Fruit fly (Drosophila melanogaster) whole organism, embryonic: Measurements from ENCODE around the gene hdly.
A peak's percentile ranks its signal among the peaks of the same experiment; 100 is the strongest.

Source experiments
- Asciz ChIP-seq: fragments of 200-800 bp; sonication (Bioruptor generic); optimal IDR thresholded peaks from 2 replicates; lab custom pipeline; 2017; ENCODE audit warnings: missing biosample characterization, mild to moderate bottlenecking, missing genetic modification characterization, missing genetic modification reagents
- Bgb ChIP-seq: fragments of 200-800 bp; sonication (Bioruptor generic); IDR thresholded peaks from 2 replicates; pipeline ENCODE4 v1.3.6; 2022; ENCODE audit warnings: missing biosample characterization, missing genetic modification characterization; ENCODE audit not compliant: partially characterized antibody
- CG10543 ChIP-seq: fragments of 200-800 bp; sonication (Bioruptor generic); optimal IDR thresholded peaks from 3 replicates; lab custom pipeline; 2017; ENCODE audit warnings: missing biosample characterization, mild to moderate bottlenecking, missing genetic modification characterization, moderate library complexity
- CG10979 ChIP-seq: fragments of 200-800 bp; sonication (Bioruptor generic); optimal IDR thresholded peaks from 2 replicates; lab custom pipeline; 2018; ENCODE audit warnings: missing biosample characterization, mild to moderate bottlenecking, missing genetic modification characterization, moderate library complexity
- CG11456 ChIP-seq: fragments of 200-800 bp; sonication (Bioruptor generic); IDR thresholded peaks from 3 replicates; pipeline ENCODE4 v1.3.6; 2022; ENCODE audit warnings: missing biosample characterization, missing genetic modification characterization
- CG15011 ChIP-seq: fragments of 200-800 bp; sonication (Bioruptor generic); optimal IDR thresholded peaks from 3 replicates; lab custom pipeline; 2018; ENCODE audit warnings: missing biosample characterization, mild to moderate bottlenecking, missing genetic modification characterization
- CG15269 ChIP-seq: fragments of 200-800 bp; sonication (Bioruptor generic); optimal IDR thresholded peaks from 2 replicates; lab custom pipeline; 2018; ENCODE audit warnings: missing biosample characterization, mild to moderate bottlenecking, missing genetic modification characterization, moderate library complexity
- CG17361 ChIP-seq: fragments of 200-800 bp; sonication (Bioruptor generic); IDR thresholded peaks from 3 replicates; pipeline ENCODE4 v1.3.6; 2022; ENCODE audit warnings: missing biosample characterization, missing genetic modification characterization
- CG18262 ChIP-seq: fragments of 200-800 bp; optimal IDR thresholded peaks from 3 replicates; lab custom pipeline; 2019; ENCODE audit warnings: missing biosample characterization, mild to moderate bottlenecking, missing genetic modification characterization, moderate library complexity
- CG30403 ChIP-seq: fragments of 200-800 bp; sonication (Bioruptor generic); optimal IDR thresholded peaks from 3 replicates; lab custom pipeline; 2016; ENCODE audit warnings: missing biosample characterization, missing genetic modification characterization
- CG31441 ChIP-seq: fragments of 200-800 bp; sonication (Bioruptor generic); IDR thresholded peaks from 2 replicates; pipeline ENCODE4 v1.3.6; 2022; ENCODE audit warnings: missing biosample characterization, missing genetic modification characterization
- CG3281 ChIP-seq: fragments of 200-800 bp; sonication (Bioruptor generic); optimal IDR thresholded peaks from 3 replicates; lab custom pipeline; 2017; ENCODE audit warnings: missing biosample characterization, mild to moderate bottlenecking, missing genetic modification characterization
- CG34376 ChIP-seq: fragments of 200-800 bp; sonication (Bioruptor generic); optimal IDR thresholded peaks from 2 replicates; lab custom pipeline; 2018; ENCODE audit warnings: missing biosample characterization, mild to moderate bottlenecking, missing genetic modification characterization
- CG42726 ChIP-seq: fragments of 200-800 bp; sonication (Bioruptor generic); IDR thresholded peaks from 2 replicates; pipeline ENCODE4 v1.3.6; 2022; ENCODE audit warnings: missing biosample characterization, missing genetic modification characterization; ENCODE audit not compliant: partially characterized antibody
- CG4328 ChIP-seq: fragments of 200-800 bp; sonication (Bioruptor generic); optimal IDR thresholded peaks from 3 replicates; lab custom pipeline; 2017; ENCODE audit warnings: missing biosample characterization, missing genetic modification reagents, missing genetic modification characterization
- CG43689 ChIP-seq: fragments of 200-800 bp; sonication (Bioruptor generic); IDR thresholded peaks from 2 replicates; pipeline ENCODE4 v1.3.6; 2022; ENCODE audit warnings: missing biosample characterization, missing genetic modification characterization
- CG4424 ChIP-seq: fragments of 200-800 bp; sonication (Bioruptor generic); optimal IDR thresholded peaks from 3 replicates; lab custom pipeline; 2016; ENCODE audit warnings: missing biosample characterization, missing genetic modification characterization
- CG6854 ChIP-seq: fragments of 200-800 bp; sonication (Bioruptor generic); optimal IDR thresholded peaks from 3 replicates; lab custom pipeline; 2017; ENCODE audit warnings: missing biosample characterization, mild to moderate bottlenecking, missing genetic modification characterization
- CG7556 ChIP-seq: fragments of 200-800 bp; sonication (Bioruptor generic); optimal IDR thresholded peaks from 2 replicates; lab custom pipeline; 2017; ENCODE audit warnings: missing biosample characterization, mild to moderate bottlenecking, missing genetic modification characterization
- D19B ChIP-seq: fragments of 200-800 bp; sonication (Bioruptor generic); optimal IDR thresholded peaks from 2 replicates; lab custom pipeline; 2017; ENCODE audit warnings: missing biosample characterization, mild to moderate bottlenecking, missing genetic modification characterization
- E2f2 ChIP-seq: fragments of 200-800 bp; sonication (Bioruptor generic); IDR thresholded peaks from 2 replicates; pipeline ENCODE4 v1.3.6; 2022; ENCODE audit warnings: missing biosample characterization, missing genetic modification characterization
- Fer3 ChIP-seq: fragments of 200-800 bp; sonication (Bioruptor generic); optimal IDR thresholded peaks from 2 replicates; lab custom pipeline; 2018; ENCODE audit warnings: missing biosample characterization, mild to moderate bottlenecking, missing genetic modification characterization, moderate library complexity
- HLH54F ChIP-seq: fragments of 200-800 bp; sonication (Bioruptor generic); optimal IDR thresholded peaks from 3 replicates; lab custom pipeline; 2016; ENCODE audit warnings: missing biosample characterization, missing genetic modification characterization
- Pdp1 ChIP-seq, 2 experiments: fragments of 200-800 bp; sonication (Bioruptor generic); optimal IDR thresholded peaks; 3 replicates each; lab custom pipeline; 2016; ENCODE audit warnings: missing biosample characterization in 2 of 2, missing genetic modification characterization in 2 of 2, mild to moderate bottlenecking in 1 of 2, moderate library complexity in 1 of 2
- Ssrp ChIP-seq: fragments of 200-800 bp; sonication (Bioruptor generic); optimal IDR thresholded peaks from 2 replicates; lab custom pipeline; 2018; ENCODE audit warnings: missing biosample characterization, mild to moderate bottlenecking, missing genetic modification characterization, moderate library complexity
- Usf ChIP-seq: fragments of 200-800 bp; sonication (Bioruptor generic); optimal IDR thresholded peaks from 2 replicates; lab custom pipeline; 2017; ENCODE audit warnings: missing genotype, missing biosample characterization, missing genetic modification characterization
- Xbp1 ChIP-seq: fragments of 200-800 bp; sonication (Bioruptor generic); optimal IDR thresholded peaks from 3 replicates; lab custom pipeline; 2016; ENCODE audit warnings: missing biosample characterization, mild to moderate bottlenecking, missing genetic modification characterization
- Xrp1 ChIP-seq: fragments of 200-800 bp; sonication (Bioruptor generic); IDR thresholded peaks from 2 replicates; pipeline ENCODE4 v1.3.6; 2022; ENCODE audit warnings: missing biosample characterization, missing genetic modification characterization
- abd-A ChIP-seq: fragments of 200-800 bp; sonication (Bioruptor generic); optimal IDR thresholded peaks from 3 replicates; lab custom pipeline; 2019; ENCODE audit warnings: missing biosample characterization, mild to moderate bottlenecking, missing genetic modification characterization, moderate library complexity
- bsh ChIP-seq, 2 experiments: fragments of 200-800 bp; sonication (Bioruptor generic); optimal IDR thresholded peaks; 2 replicates each; lab custom pipeline; 2017 to 2018; ENCODE audit warnings: mild to moderate bottlenecking in 2 of 2, missing biosample characterization in 2 of 2, missing genetic modification characterization in 2 of 2, moderate library complexity in 1 of 2
- chm ChIP-seq: fragments of 200-800 bp; sonication (Bioruptor generic); IDR thresholded peaks from 2 replicates; pipeline ENCODE4 v1.3.6; 2022; ENCODE audit warnings: missing biosample characterization, missing genetic modification characterization
- ci ChIP-seq: fragments of 200-800 bp; sonication (Bioruptor generic); IDR thresholded peaks from 3 replicates; pipeline ENCODE4 v1.3.6; 2022; ENCODE audit warnings: missing biosample characterization, missing genetic modification characterization
- dati ChIP-seq: fragments of 200-800 bp; sonication (Bioruptor generic); IDR thresholded peaks from 2 replicates; pipeline ENCODE4 v1.3.6; 2022; ENCODE audit warnings: missing biosample characterization, missing genetic modification characterization
- fd3F ChIP-seq: fragments of 200-800 bp; sonication (Bioruptor generic); optimal IDR thresholded peaks from 2 replicates; lab custom pipeline; 2018; ENCODE audit warnings: missing biosample characterization, mild to moderate bottlenecking, missing genetic modification characterization, moderate library complexity
- gsb ChIP-seq: fragments of 200-800 bp; sonication (Bioruptor generic); IDR thresholded peaks from 2 replicates; pipeline ENCODE4 v1.3.6; 2022; ENCODE audit warnings: missing biosample characterization, missing genetic modification characterization
- knrl ChIP-seq: fragments of 200-800 bp; sonication (Bioruptor generic); IDR thresholded peaks from 3 replicates; pipeline ENCODE4 v1.3.6; 2022; ENCODE audit warnings: missing biosample characterization, missing genetic modification characterization; ENCODE audit not compliant: partially characterized antibody
- lbe ChIP-seq: fragments of 200-800 bp; sonication (Bioruptor generic); optimal IDR thresholded peaks from 2 replicates; lab custom pipeline; 2016; ENCODE audit warnings: missing biosample characterization, mild to moderate bottlenecking, missing genetic modification characterization
- lola ChIP-seq, 3 experiments: fragments of >200 bp in 2 of 3; fragments of 200-800 bp in 1 of 3; sonication (Bioruptor generic) in 1 of 3; optimal IDR thresholded peaks; 2 replicates each; lab custom pipeline; 2017 to 2019; ENCODE audit warnings: missing biosample characterization in 3 of 3, missing genetic modification characterization in 3 of 3, mild to moderate bottlenecking in 1 of 3, moderate library complexity in 1 of 3
- odd ChIP-seq: fragments of 200-800 bp; sonication (Bioruptor generic); optimal IDR thresholded peaks from 2 replicates; lab custom pipeline; 2017; ENCODE audit warnings: missing biosample characterization, mild to moderate bottlenecking, missing genetic modification characterization
- otp ChIP-seq: fragments of 200-800 bp; sonication (Bioruptor generic); IDR thresholded peaks from 3 replicates; pipeline ENCODE4, ENCODE4 v1.3.6; 2022; ENCODE audit warnings: missing biosample characterization, missing genetic modification characterization
- pfk ChIP-seq: fragments of 200-800 bp; sonication (Bioruptor generic); optimal IDR thresholded peaks from 2 replicates; lab custom pipeline; 2018; ENCODE audit warnings: missing biosample characterization, mild to moderate bottlenecking, missing genetic modification characterization, moderate library complexity
- pnt ChIP-seq: fragments of 200-800 bp; sonication (Bioruptor generic); optimal IDR thresholded peaks from 3 replicates; lab custom pipeline; 2016; ENCODE audit warnings: missing biosample characterization, missing genetic modification characterization
- psq ChIP-seq: fragments of 200-800 bp; sonication (Bioruptor generic); optimal IDR thresholded peaks from 2 replicates; lab custom pipeline; 2017; ENCODE audit warnings: missing biosample characterization, missing genetic modification characterization
- row ChIP-seq: fragments of 200-800 bp; sonication (Bioruptor generic); IDR thresholded peaks from 3 replicates; pipeline ENCODE4 v1.3.6; 2022; ENCODE audit warnings: missing biosample characterization, missing genetic modification characterization
- sob ChIP-seq: fragments of 200-800 bp; sonication (Bioruptor generic); IDR thresholded peaks from 2 replicates; pipeline ENCODE4 v1.3.6; 2022; ENCODE audit warnings: missing biosample characterization, missing genetic modification characterization
- tgo ChIP-seq: fragments of 200-800 bp; sonication (Bioruptor generic); IDR thresholded peaks from 3 replicates; pipeline ENCODE4 v1.3.6; 2022; ENCODE audit warnings: missing biosample characterization, missing genetic modification characterization
- tup ChIP-seq: fragments of 200-800 bp; sonication (Bioruptor generic); optimal IDR thresholded peaks from 2 replicates; lab custom pipeline; 2016; ENCODE audit warnings: missing biosample characterization, mild to moderate bottlenecking, missing genetic modification characterization, moderate library complexity

hdly gene

dm6 chr3R:20949749-20950676 is 35.9 kb downstream of the hdly start (continued):
- TF ChIP-seq chm (GFP tag; lab: Robert Waterston, UW) (peak; percentile 64; the same call in 1 of the 2 replicates), Pdp1 (GFP tag; optimal IDR thresholded peaks at IDR 0.05; lab: Kevin White, UChicago) (peak in 1 of 2 experiments; percentile 49), D19B (GFP tag; lab: Kevin White, UChicago) (peak; percentile 0), CG30403 (GFP tag; lab: Kevin White, UChicago) (peak; percentile 20), Xrp1 (GFP tag; lab: Robert Waterston, UW) (0 out of 2 replicates have a peak, but pooled peaks have one; percentile 12), odd (GFP tag; lab: Kevin White, UChicago) (peak; percentile 2), bsh (GFP tag; optimal IDR thresholded peaks at IDR 0.05; lab: Kevin White, UChicago) (peak in 1 of 2 experiments; percentile 23), row (peak; percentile 45; the same call in 2 of the 3 replicates), CG4328 (peak; percentile 9), gsb (GFP tag; lab: Robert Waterston, UW) (peak; percentile 36; the same call in 1 of the 2 replicates), ci (GFP tag; lab: Robert Waterston, UW) (peak; percentile 41; the same call in 2 of the 3 replicates), CG42726 (GFP tag; lab: Robert Waterston, UW) (no peak), tup (GFP tag; lab: Kevin White, UChicago) (no peak), knrl (GFP tag; lab: Robert Waterston, UW) (no peak), Xbp1 (GFP tag; lab: Kevin White, UChicago) (no peak), abd-A (tag; lab: Kevin White, UChicago) (peak; percentile 94), pnt (no peak), CG15011 (GFP tag; lab: Kevin White, UChicago) (peak; percentile 6), CG7556 (peak; percentile 75), fd3F (GFP tag; lab: Kevin White, UChicago) (peak; percentile 3), CG10979 (tag; lab: Kevin White, UChicago) (peak; percentile 30), psq (GFP tag; lab: Kevin White, UChicago) (no peak), tgo (GFP tag; lab: Robert Waterston, UW) (peak; percentile 15; the same call in 1 of the 3 replicates), otp (GFP tag; lab: Robert Waterston, UW) (no peak), lola (GFP tag; optimal IDR thresholded peaks at IDR 0.05; lab: Kevin White, UChicago) (peak in 1 of 3 experiments; percentile 19), sob (GFP tag; lab: Robert Waterston, UW) (0 out of 2 replicates have a peak, but pooled peaks have one; percentile 27), Asciz (GFP tag; lab: Kevin White, UChicago) (peak; percentile 65), CG10543 (GFP tag; lab: Kevin White, UChicago) (peak; percentile 6), lbe (no peak), HLH54F (GFP tag; lab: Kevin White, UChicago) (no peak), CG11456 (0 out of 3 replicates have a peak, but pooled peaks have one; percentile 18), CG4424 (GFP tag; lab: Kevin White, UChicago) (peak; percentile 4), Ssrp (tag; lab: Kevin White, UChicago) (peak; percentile 18), CG3281 (peak; percentile 56), Usf (GFP tag; lab: Kevin White, UChicago) (peak; percentile 4), Fer3 (peak; percentile 41), CG15269 (peak; percentile 60), CG18262 (tag; lab: Kevin White, UChicago) (peak; percentile 70), CG6854 (peak; percentile 37), CG43689 (GFP tag; lab: Robert Waterston, UW) (no peak), E2f2 (no peak), CG17361 (peak; percentile 36; the same call in 1 of the 3 replicates), dati (GFP tag; lab: Robert Waterston, UW) (peak; percentile 36; the same call in 1 of the 2 replicates), Bgb (peak; percentile 15; the same call in 1 of the 2 replicates), pfk (GFP tag; lab: Kevin White, UChicago) (no peak), CG31441 (peak; percentile 56), CG34376 (no peak)
